Worm (Caenorhabditis elegans): ENCODE results near the gene T24H7.9.

The T24H7.9 gene

DNA sequence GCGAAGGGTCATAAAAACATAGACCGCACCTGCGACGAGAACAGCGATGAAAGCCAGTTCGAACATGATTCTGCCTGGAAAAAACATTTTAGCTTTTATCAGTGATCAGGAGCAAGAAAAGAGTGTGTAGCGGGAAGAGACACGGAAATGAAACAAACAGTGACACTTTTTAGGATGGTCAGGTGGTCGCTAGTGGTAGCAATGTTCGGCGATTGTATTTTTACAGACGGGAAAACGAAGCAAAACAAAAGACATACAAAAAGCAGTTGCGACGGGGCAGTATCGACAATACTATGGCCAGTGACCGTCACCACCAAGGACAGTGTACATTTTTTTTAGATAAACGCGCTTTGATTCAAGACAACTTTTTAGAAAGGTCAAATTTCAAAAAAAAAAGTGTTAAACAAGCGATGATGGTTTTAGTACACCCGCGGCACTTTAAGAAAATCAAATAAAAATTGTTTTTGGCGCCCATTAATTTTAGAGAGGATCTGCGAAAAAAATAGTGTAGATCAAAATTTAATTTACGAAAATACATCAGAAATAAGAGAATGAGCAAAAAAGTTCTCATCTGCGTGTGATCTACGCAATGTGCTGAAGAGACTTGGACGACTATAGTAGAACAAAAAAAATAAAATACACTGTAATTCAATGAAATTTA, at the start of gene T24H7.9:
T24H7.9 (minus strand) TSS at position 74 of the 661 bp plus-strand sequence.
- TF ChIP-seq madf-6 (GFP tag; IDR thresholded peaks at IDR 0.05) = peak; percentile 89
- TF ChIP-seq Y67H2A.10 (GFP tag; conservative IDR thresholded peaks at IDR 0.05) = no peak
- no peak for TF ChIP-seq nhr-179 (tag; optimal IDR thresholded peaks at IDR 0.05)
- no peak for TF ChIP-seq rcor-1 (GFP tag; IDR thresholded peaks at IDR 0.05)
- no peak for TF ChIP-seq hmg-20 (GFP tag; IDR thresholded peaks at IDR 0.05)
- no peak for TF ChIP-seq sptf-2 (GFP tag; optimal IDR thresholded peaks at IDR 0.05)
- TF ChIP-seq nhr-80 (tag; optimal IDR thresholded peaks at IDR 0.05) = peak; percentile 68
- TF ChIP-seq Y53G8AR.9 (GFP tag; conservative IDR thresholded peaks at IDR 0.05) = no peak
- TF ChIP-seq efl-1 (GFP tag; optimal IDR thresholded peaks at IDR 0.05) = peak; percentile 74
- TF ChIP-seq let-526 (GFP tag; IDR thresholded peaks at IDR 0.05) = no peak
- peak; percentile 32 for TF ChIP-seq F23B12.7 (tag; optimal IDR thresholded peaks at IDR 0.05; ENCODE audit: insufficient read depth)
- TF ChIP-seq nfyb-1 (GFP tag; IDR thresholded peaks at IDR 0.05) = 0 out of 2 replicates have a peak, but pooled peaks have one; percentile 17
- 0 out of 2 replicates have a peak, but pooled peaks have one; percentile 29 for TF ChIP-seq B0336.3 (GFP tag; IDR thresholded peaks at IDR 0.05)
- no peak for TF ChIP-seq T26A5.8 (tag; optimal IDR thresholded peaks at IDR 0.05)
- peak; percentile 77 for TF ChIP-seq madf-8 (GFP tag; conservative IDR thresholded peaks at IDR 0.05)
- TF ChIP-seq D2030.7 (GFP tag; IDR thresholded peaks at IDR 0.05) = peak; percentile 50; the same call in 1 of the 2 replicates
- TF ChIP-seq F57A8.1 (GFP tag; optimal IDR thresholded peaks at IDR 0.05) = no peak
- TF ChIP-seq F33H1.4 (GFP tag; IDR thresholded peaks at IDR 0.05) = peak; percentile 26; the same call in 1 of the 2 replicates
- no peak for TF ChIP-seq lin-35 (GFP tag; optimal IDR thresholded peaks at IDR 0.05)
- no peak for TF ChIP-seq attf-6 (GFP tag; IDR thresholded peaks at IDR 0.05)
- no peak for TF ChIP-seq F57C9.4 (tag; optimal IDR thresholded peaks at IDR 0.05)
- TF ChIP-seq attf-5 (GFP tag; optimal IDR thresholded peaks at IDR 0.05) = peak; percentile 26
- TF ChIP-seq dox-1 (GFP tag; IDR thresholded peaks at IDR 0.05) = no peak
- no peak for TF ChIP-seq dpff-1 (tag; optimal IDR thresholded peaks at IDR 0.05)
- TF ChIP-seq cebp-1 (GFP tag; IDR thresholded peaks at IDR 0.05) = no peak
- peak; percentile 29 for TF ChIP-seq cebp-1 (tag; optimal IDR thresholded peaks at IDR 0.05)
- no peak for TF ChIP-seq ztf-26 (tag; optimal IDR thresholded peaks at IDR 0.05)
- no peak for TF ChIP-seq tlf-1 (GFP tag; optimal IDR thresholded peaks at IDR 0.05)
- TF ChIP-seq ceh-91 (GFP tag; IDR thresholded peaks at IDR 0.05) = peak; percentile 57
- TF ChIP-seq pha-4 (tag; optimal IDR thresholded peaks at IDR 0.05) = no peak
- TF ChIP-seq lsl-1 (GFP tag; optimal IDR thresholded peaks at IDR 0.05) = peak; percentile 24
- TF ChIP-seq Y56A3A.18 (GFP tag; IDR thresholded peaks at IDR 0.05) = no peak
- TF ChIP-seq xnd-1 (tag; optimal IDR thresholded peaks at IDR 0.05) = peak; percentile 58
- peak; percentile 35 for TF ChIP-seq dpl-1 (GFP tag; optimal IDR thresholded peaks at IDR 0.05)
- no peak for TF ChIP-seq mes-4 (tag; optimal IDR thresholded peaks at IDR 0.05)
- no peak for TF ChIP-seq ama-1 (optimal IDR thresholded peaks at IDR 0.05)
- TF ChIP-seq ama-1 (GFP tag; optimal IDR thresholded peaks at IDR 0.05) = no peak
- no peak for TF ChIP-seq F49E8.2 (tag; optimal IDR thresholded peaks at IDR 0.05; ENCODE audit: insufficient read depth)
- no peak for TF ChIP-seq egl-44 (GFP tag; IDR thresholded peaks at IDR 0.05)
- TF ChIP-seq K12H6.12 (tag; optimal IDR thresholded peaks at IDR 0.05) = no peak

- TF ChIP-seq hlh-12 (tag; optimal IDR thresholded peaks at IDR 0.05) (no peak), nhr-80 (tag; optimal IDR thresholded peaks at IDR 0.05) (peak; percentile 51), sptf-2 (GFP tag; optimal IDR thresholded peaks at IDR 0.05) (no peak)
Observed at ce11 chrII:6283074-6283473, 47.8 kb upstream of the T24H7.9 start, which contains the start of gene F13H8.1. TSS of gene F13H8.1 (plus strand) at chrII:6283384.
